Worm (Caenorhabditis elegans) whole organism, young adult: ENCODE measurements around the gene C33G8.13.

Experiments
- B0019.2 ChIP-seq: fragments of 200-800 bp; sonication (Bioruptor generic); conservative IDR thresholded peaks from 2 replicates; pipeline ENCODE4 v1.3.6; 2022; ENCODE audit warnings: missing genetic modification reagents, missing genetic modification characterization, missing compliant biosample characterization
- B0035.1 ChIP-seq: sonication (generic microtip); optimal IDR thresholded peaks from 2 replicates; lab custom pipeline; 2016; ENCODE audit warnings: missing genetic modification characterization, mild to moderate bottlenecking, missing compliant biosample characterization, missing genotype, missing genetic modification reagents
- B0261.1 ChIP-seq: sonication (generic microtip); optimal IDR thresholded peaks from 2 replicates; lab custom pipeline; 2016; ENCODE audit warnings: mild to moderate bottlenecking, missing genetic modification characterization, moderate library complexity, missing compliant biosample characterization
- B0336.3 ChIP-seq: fragments of 200-800 bp; sonication (Bioruptor generic); IDR thresholded peaks from 2 replicates; pipeline ENCODE4 v1.3.6; 2022; ENCODE audit warnings: missing genetic modification characterization, missing compliant biosample characterization
- C06A6.2 ChIP-seq: fragments of 200-800 bp; sonication (Bioruptor generic); conservative IDR thresholded peaks from 2 replicates; pipeline ENCODE4 v1.3.6; 2022; ENCODE audit warnings: missing genetic modification characterization, missing compliant biosample characterization
- D2030.7 ChIP-seq: fragments of 200-800 bp; sonication (Bioruptor generic); IDR thresholded peaks from 2 replicates; pipeline ENCODE4 v1.3.6; 2022; ENCODE audit warnings: missing genetic modification reagents, missing genetic modification characterization, missing compliant biosample characterization
- F10E7.11 ChIP-seq: sonication (generic microtip); optimal IDR thresholded peaks from 2 replicates; lab custom pipeline; 2017; ENCODE audit warnings: mild to moderate bottlenecking, missing genetic modification characterization, moderate library complexity, missing compliant biosample characterization
- F23B12.7 ChIP-seq: sonication (generic microtip); optimal IDR thresholded peaks from 2 replicates; lab custom pipeline; 2017; ENCODE audit warnings: missing genetic modification characterization, mild to moderate bottlenecking, missing compliant biosample characterization, antibody characterized with exemption, moderate library complexity; ENCODE audit not compliant: insufficient read depth
- F49E8.2 ChIP-seq: sonication (generic microtip); optimal IDR thresholded peaks from 3 replicates; lab custom pipeline; 2017; ENCODE audit warnings: missing genetic modification characterization, mild to moderate bottlenecking, missing compliant biosample characterization, antibody characterized with exemption, moderate library complexity; ENCODE audit not compliant: insufficient read depth
- Y53G8AR.9 ChIP-seq: fragments of 200-800 bp; sonication (Bioruptor generic); conservative IDR thresholded peaks from 2 replicates; pipeline ENCODE4 v1.3.6; 2022; ENCODE audit warnings: missing genetic modification reagents, missing genetic modification characterization, missing compliant biosample characterization
- Y56A3A.18 ChIP-seq: fragments of 200-800 bp; sonication (Bioruptor generic); IDR thresholded peaks from 2 replicates; pipeline ENCODE4 v1.3.6; 2022; ENCODE audit warnings: missing genetic modification reagents, missing genetic modification characterization, missing compliant biosample characterization
- ZK185.1 ChIP-seq: sonication (generic microtip); optimal IDR thresholded peaks from 2 replicates; lab custom pipeline; 2016; ENCODE audit warnings: mild to moderate bottlenecking, missing genetic modification characterization, missing compliant biosample characterization; ENCODE audit not compliant: poor library complexity, severe bottlenecking
- akir-1 ChIP-seq: fragments of 200-800 bp; sonication (Bioruptor generic); optimal IDR thresholded peaks from 2 replicates; lab custom pipeline; 2018; ENCODE audit warnings: mild to moderate bottlenecking, missing genetic modification characterization, moderate library complexity, missing compliant biosample characterization
- atf-7 ChIP-seq: sonication (generic microtip); optimal IDR thresholded peaks from 2 replicates; lab custom pipeline; 2017; ENCODE audit warnings: mild to moderate bottlenecking, missing genetic modification characterization, missing compliant biosample characterization
- attf-3 ChIP-seq: fragments of 200-800 bp; sonication (Bioruptor generic); conservative IDR thresholded peaks from 2 replicates; pipeline ENCODE4 v1.3.6; 2022; ENCODE audit warnings: missing genetic modification reagents, missing genetic modification characterization, missing compliant biosample characterization
- attf-5 ChIP-seq: fragments of 200-800 bp; sonication (Bioruptor generic); optimal IDR thresholded peaks from 2 replicates; lab custom pipeline; 2018; ENCODE audit warnings: mild to moderate bottlenecking, missing genetic modification characterization, missing compliant biosample characterization
- bed-2 ChIP-seq: fragments of 200-800 bp; sonication (Bioruptor generic); IDR thresholded peaks from 2 replicates; pipeline ENCODE4 v1.3.6; 2022; ENCODE audit warnings: missing genetic modification reagents, missing genetic modification characterization, missing compliant biosample characterization
- cebp-2 ChIP-seq: fragments of 200-800 bp; sonication (Bioruptor generic); IDR thresholded peaks from 2 replicates; pipeline ENCODE4 v1.3.6; 2022; ENCODE audit warnings: missing genetic modification characterization, missing compliant biosample characterization
- ceh-27 ChIP-seq: fragments of 200-800 bp; sonication (Bioruptor generic); optimal IDR thresholded peaks from 2 replicates; lab custom pipeline; 2018; ENCODE audit warnings: mild to moderate bottlenecking, missing genetic modification characterization, moderate library complexity, missing compliant biosample characterization
- ceh-40 ChIP-seq: fragments of 200-800 bp; sonication (Bioruptor generic); IDR thresholded peaks from 2 replicates; pipeline ENCODE4 v1.3.6; 2022; ENCODE audit warnings: missing genetic modification characterization, missing compliant biosample characterization
- ceh-58 ChIP-seq: fragments of 200-800 bp; sonication (Bioruptor generic); IDR thresholded peaks from 2 replicates; pipeline ENCODE4 v1.3.6; 2022; ENCODE audit warnings: missing genetic modification characterization, missing compliant biosample characterization
- ceh-79 ChIP-seq: sonication (generic microtip); optimal IDR thresholded peaks from 2 replicates; lab custom pipeline; 2017; ENCODE audit warnings: mild to moderate bottlenecking, missing genetic modification characterization, missing compliant biosample characterization
- egrh-3 ChIP-seq: fragments of 200-800 bp; sonication (Bioruptor generic); IDR thresholded peaks from 2 replicates; pipeline ENCODE4 v1.3.6; 2022; ENCODE audit warnings: missing genetic modification reagents, missing genetic modification characterization, missing compliant biosample characterization
- ekl-4 ChIP-seq: fragments of 200-800 bp; sonication (Bioruptor generic); IDR thresholded peaks from 2 replicates; pipeline ENCODE4 v1.3.6; 2022; ENCODE audit warnings: missing genetic modification reagents, missing genetic modification characterization, missing compliant biosample characterization
- ets-4 ChIP-seq: fragments of 200-800 bp; sonication (Bioruptor generic); optimal IDR thresholded peaks from 2 replicates; lab custom pipeline; 2018; ENCODE audit warnings: mild to moderate bottlenecking, missing genetic modification characterization, missing compliant biosample characterization
- lin-35 ChIP-seq, 3 experiments: fragments of 150-350 bp in 2 of 3; sonication (generic microtip) in 1 of 3; optimal IDR thresholded peaks; 2 replicates each; lab custom pipeline; 2014 to 2018; ENCODE audit warnings: missing biosample characterization in 3 of 3, missing genetic modification characterization in 3 of 3, missing genetic modification reagents in 3 of 3
- mcd-1 ChIP-seq: fragments of 200-800 bp; sonication (Bioruptor generic); IDR thresholded peaks from 2 replicates; pipeline ENCODE4 v1.3.6; 2022; ENCODE audit warnings: missing genetic modification reagents, missing genetic modification characterization, missing compliant biosample characterization
- mes-4 ChIP-seq: sonication (generic microtip); optimal IDR thresholded peaks from 2 replicates; lab custom pipeline; 2016; ENCODE audit warnings: missing genotype, missing genetic modification characterization, missing compliant biosample characterization
- mxl-1 ChIP-seq: sonication (generic microtip); optimal IDR thresholded peaks from 2 replicates; lab custom pipeline; 2016; ENCODE audit warnings: missing genetic modification characterization, missing compliant biosample characterization
- nfya-2 ChIP-seq: fragments of 200-800 bp; sonication (Bioruptor generic); IDR thresholded peaks from 2 replicates; pipeline ENCODE4 v1.3.6; 2022; ENCODE audit warnings: missing genetic modification reagents, missing genetic modification characterization, missing compliant biosample characterization
- nfyb-1 ChIP-seq: fragments of 200-800 bp; sonication (Bioruptor generic); IDR thresholded peaks from 2 replicates; pipeline ENCODE4 v1.3.6; 2022; ENCODE audit warnings: missing genetic modification reagents, missing genetic modification characterization, missing compliant biosample characterization
- nhr-120 ChIP-seq: fragments of 200-800 bp; sonication (Bioruptor generic); IDR thresholded peaks from 2 replicates; pipeline ENCODE4 v1.3.6; 2022; ENCODE audit warnings: missing genetic modification characterization, missing compliant biosample characterization
- pbrm-1 ChIP-seq: fragments of 200-800 bp; sonication (Bioruptor generic); IDR thresholded peaks from 2 replicates; pipeline ENCODE4 v1.3.6; 2022; ENCODE audit warnings: missing genetic modification reagents, missing genetic modification characterization, missing compliant biosample characterization
- rcor-1 ChIP-seq: fragments of 200-800 bp; sonication (Bioruptor generic); IDR thresholded peaks from 2 replicates; pipeline ENCODE4 v1.3.6; 2022; ENCODE audit warnings: missing genetic modification reagents, missing genetic modification characterization, missing compliant biosample characterization
- sea-2 ChIP-seq: fragments of 200-800 bp; sonication (Bioruptor generic); IDR thresholded peaks from 2 replicates; pipeline ENCODE4 v1.3.6; 2022; ENCODE audit warnings: missing genetic modification characterization, missing compliant biosample characterization
- snpc-1.1 ChIP-seq: sonication (generic microtip); optimal IDR thresholded peaks from 2 replicates; lab custom pipeline; 2017; ENCODE audit warnings: missing genetic modification characterization, mild to moderate bottlenecking, missing compliant biosample characterization, antibody characterized with exemption, moderate library complexity, missing genotype, missing genetic modification reagents; ENCODE audit not compliant: insufficient read depth
- snpc-3.4 ChIP-seq: sonication (generic microtip); optimal IDR thresholded peaks from 2 replicates; lab custom pipeline; 2017; ENCODE audit warnings: missing genetic modification characterization, mild to moderate bottlenecking, missing compliant biosample characterization, antibody characterized with exemption, moderate library complexity, missing genotype, missing genetic modification reagents
- snpc-4 ChIP-seq, 5 experiments: fragments of 150-350 bp in 1 of 5; sonication (generic microtip) in 4 of 5; optimal IDR thresholded peaks; 2 replicates each; lab custom pipeline; 2014 to 2018; ENCODE audit warnings: missing genetic modification characterization in 5 of 5, missing biosample characterization in 3 of 5, antibody characterized with exemption in 2 of 5, mild to moderate bottlenecking in 2 of 5, missing compliant biosample characterization in 2 of 5, missing genotype in 2 of 5, moderate library complexity in 2 of 5, missing genetic modification reagents in 1 of 5
- tlf-1 ChIP-seq: fragments of 200-800 bp; sonication (Bioruptor generic); optimal IDR thresholded peaks from 2 replicates; lab custom pipeline; 2018; ENCODE audit warnings: mild to moderate bottlenecking, missing genetic modification characterization, missing compliant biosample characterization
- unc-62 ChIP-seq: fragments of 150-350 bp; optimal IDR thresholded peaks from 2 replicates; lab custom pipeline; 2014; ENCODE audit warnings: missing biosample characterization, missing genetic modification reagents, missing genetic modification characterization
- ztf-25 ChIP-seq: fragments of 200-800 bp; sonication (Bioruptor generic); IDR thresholded peaks from 2 replicates; pipeline ENCODE4 v1.3.6; 2022; ENCODE audit warnings: missing genetic modification reagents, missing genetic modification characterization, missing compliant biosample characterization
- ztf-26 ChIP-seq: sonication (generic microtip); optimal IDR thresholded peaks from 2 replicates; lab custom pipeline; 2017; ENCODE audit warnings: missing genetic modification characterization, missing compliant biosample characterization

C33G8.13 gene

ce11 chrV:7047512-7047911, 31.7 kb upstream of the C33G8.13 start, which contains the start of gene F20A1.8:
Gene F20A1.8, minus strand, starts transcription at chrV:7047612.
- no peak for TF ChIP-seq mcd-1 (GFP tag; lab: Robert Waterston, UW)
- no peak for TF ChIP-seq ztf-25 (GFP tag; lab: Robert Waterston, UW)
- TF ChIP-seq mes-4 (tag; lab: Kevin White, UChicago) = no peak
- TF ChIP-seq ceh-27 (GFP tag; lab: Kevin White, UChicago) = no peak
- TF ChIP-seq tlf-1 (GFP tag; lab: Kevin White, UChicago) = no peak
- no peak for TF ChIP-seq akir-1 (GFP tag; lab: Kevin White, UChicago)
- TF ChIP-seq egrh-3 (GFP tag; lab: Robert Waterston, UW) = no peak
- TF ChIP-seq pbrm-1 = no peak
- no peak for TF ChIP-seq ceh-79 (tag; lab: Kevin White, UChicago)
- TF ChIP-seq F10E7.11 (tag; lab: Kevin White, UChicago) = no peak
- TF ChIP-seq attf-3 (GFP tag; lab: Robert Waterston, UW) = no peak
- no peak for TF ChIP-seq rcor-1 (GFP tag; lab: Robert Waterston, UW)
- no peak for TF ChIP-seq F49E8.2 (tag; lab: Kevin White, UChicago)
- no peak for TF ChIP-seq sea-2
- TF ChIP-seq cebp-2 (GFP tag; lab: Robert Waterston, UW) = no peak
- TF ChIP-seq ekl-4 (GFP tag; lab: Robert Waterston, UW) = no peak
- TF ChIP-seq attf-5 = no peak

ce11 chrV:7046005-7046404, 30.2 kb upstream of the C33G8.13 start, which contains the start of gene F20A1.2:
Gene F20A1.2, plus strand, starts transcription at chrV:7046305.
- TF ChIP-seq B0336.3 (GFP tag; lab: Robert Waterston, UW) = no peak
- TF ChIP-seq B0261.1 (tag; lab: Kevin White, UChicago) = no peak
- TF ChIP-seq lin-35 (GFP tag; optimal IDR thresholded peaks at IDR 0.05; lab: Kevin White, UChicago) = no peak
- TF ChIP-seq snpc-4 (GFP tag; optimal IDR thresholded peaks at IDR 0.05; lab: Kevin White, UChicago) = no peak
- no peak for TF ChIP-seq snpc-4 (tag; optimal IDR thresholded peaks at IDR 0.05; lab: Kevin White, UChicago)
- no peak for TF ChIP-seq nfyb-1 (GFP tag; lab: Robert Waterston, UW)
- no peak for TF ChIP-seq F23B12.7
- TF ChIP-seq bed-2 = no peak
- TF ChIP-seq ZK185.1 (tag; lab: Kevin White, UChicago) = no peak
- no peak for TF ChIP-seq unc-62
- no peak for TF ChIP-seq Y56A3A.18 (GFP tag; lab: Robert Waterston, UW)
- TF ChIP-seq Y53G8AR.9 (GFP tag; lab: Robert Waterston, UW) = no peak
- TF ChIP-seq nfya-2 (GFP tag; lab: Robert Waterston, UW) = no peak
- TF ChIP-seq mxl-1 = no peak

ce11 chrV:7036475-7036874, 20.7 kb upstream of the C33G8.13 start, which contains the start of gene twk-11:
Gene twk-11, minus strand, starts transcription at chrV:7036575.
- TF ChIP-seq attf-5 (no peak), B0035.1 (tag; lab: Kevin White, UChicago) (no peak), cebp-2 (GFP tag; lab: Robert Waterston, UW) (no peak), C06A6.2 (GFP tag; lab: Robert Waterston, UW) (no peak), ztf-25 (GFP tag; lab: Robert Waterston, UW) (no peak), atf-7 (tag; lab: Kevin White, UChicago) (no peak), ceh-40 (GFP tag; lab: Robert Waterston, UW) (no peak), F23B12.7 (no peak), ceh-58 (GFP tag; lab: Robert Waterston, UW) (no peak), ets-4 (GFP tag; lab: Kevin White, UChicago) (no peak), rcor-1 (GFP tag; lab: Robert Waterston, UW) (no peak), ztf-26 (tag; lab: Kevin White, UChicago) (no peak), nhr-120 (GFP tag; lab: Robert Waterston, UW) (no peak), snpc-3.4 (tag; lab: Kevin White, UChicago) (no peak), bed-2 (no peak), snpc-1.1 (tag; lab: Kevin White, UChicago) (no peak), D2030.7 (no peak), B0019.2 (GFP tag; lab: Robert Waterston, UW) (no peak)
